Worm (Caenorhabditis elegans): ENCODE results near the gene mihp-2.

- TF ChIP-seq pha-4 (tag; optimal IDR thresholded peaks at IDR 0.05) (no peak), ama-1 (optimal IDR thresholded peaks at IDR 0.05) (no peak), dve-1 (tag; optimal IDR thresholded peaks at IDR 0.05) (no peak), pros-1 (tag; optimal IDR thresholded peaks at IDR 0.05) (no peak), hlh-8 (tag; optimal IDR thresholded peaks at IDR 0.05) (no peak), unc-86 (tag; optimal IDR thresholded peaks at IDR 0.05) (no peak), nhr-11 (tag; optimal IDR thresholded peaks at IDR 0.05) (no peak), ceh-19 (GFP tag; optimal IDR thresholded peaks at IDR 0.05) (no peak), sox-4 (tag; optimal IDR thresholded peaks at IDR 0.05) (no peak)
These were observed 3.9 kb downstream of the mihp-2 start for ce11 chrV:18907519-18907918.

Measured in whole organism, late embryonic.